Worm (Caenorhabditis elegans) whole organism, L1 larva: ENCODE data around the gene gpla-1.

Source experiments
- C16A3.4 ChIP-seq: fragments of 150-350 bp; optimal IDR thresholded peaks from 2 replicates; lab custom pipeline; 2014; ENCODE audit warnings: missing biosample characterization, missing genetic modification characterization
- ama-1 ChIP-seq: fragments of 150-350 bp; optimal IDR thresholded peaks from 2 replicates; lab custom pipeline; 2014
- dpl-1 ChIP-seq, 3 experiments: fragments of 150-350 bp in 2 of 3; sonication (generic microtip) in 1 of 3; optimal IDR thresholded peaks; 2 replicates each; lab custom pipeline; 2014 to 2017; ENCODE audit warnings: missing biosample characterization in 3 of 3, missing genetic modification characterization in 3 of 3, missing genetic modification reagents in 3 of 3
- efl-3 ChIP-seq: fragments of 200-800 bp; sonication (Bioruptor generic); optimal IDR thresholded peaks from 2 replicates; lab custom pipeline; 2018; ENCODE audit warnings: mild to moderate bottlenecking, missing genetic modification characterization, missing compliant biosample characterization
- elt-3 ChIP-seq, 6 experiments: fragments of 150-350 bp in 1 of 6; sonication (generic microtip); optimal IDR thresholded peaks; 2 replicates each; lab custom pipeline; 2017 to 2018; ENCODE audit warnings: missing biosample characterization in 6 of 6, missing genetic modification characterization in 6 of 6, inconsistent platforms in 1 of 6
- fkh-10 ChIP-seq: sonication (generic microtip); optimal IDR thresholded peaks from 2 replicates; lab custom pipeline; 2017; ENCODE audit warnings: missing biosample characterization, missing genetic modification reagents, missing genetic modification characterization
- hlh-17 ChIP-seq: fragments of 200-800 bp; sonication (Bioruptor generic); optimal IDR thresholded peaks from 2 replicates; lab custom pipeline; 2018; ENCODE audit warnings: missing genetic modification characterization, mild to moderate bottlenecking, missing compliant biosample characterization, moderate library complexity, borderline replicate concordance
- lin-13 ChIP-seq: fragments of 150-350 bp; optimal IDR thresholded peaks from 2 replicates; lab custom pipeline; 2014; ENCODE audit warnings: missing biosample characterization, missing genetic modification reagents, missing genetic modification characterization
- lin-15B ChIP-seq: fragments of 150-350 bp; sonication (generic microtip); optimal IDR thresholded peaks from 3 replicates; lab custom pipeline; 2014; ENCODE audit warnings: missing biosample characterization, missing genetic modification characterization
- unc-130 ChIP-seq: fragments of 150-350 bp; optimal IDR thresholded peaks from 2 replicates; lab custom pipeline; 2017; ENCODE audit warnings: missing biosample characterization, missing genetic modification characterization, inconsistent platforms

- no peak for TF ChIP-seq fkh-10 (GFP tag; lab: Kevin White, UChicago)
- no peak for TF ChIP-seq efl-3 (GFP tag; lab: Kevin White, UChicago)
- no peak for TF ChIP-seq lin-13 (GFP tag; lab: Kevin White, UChicago)
- TF ChIP-seq lin-15B (tag; lab: Kevin White, UChicago) = no peak
- no peak for TF ChIP-seq elt-3 (tag; optimal IDR thresholded peaks at IDR 0.05; lab: Kevin White, UChicago)
- peak; percentile 20 for TF ChIP-seq C16A3.4 (tag; lab: Kevin White, UChicago)
- TF ChIP-seq dpl-1 (GFP tag; optimal IDR thresholded peaks at IDR 0.05; lab: Kevin White, UChicago) = peak; percentile 69 to 82 (median 77)
- TF ChIP-seq unc-130 (tag; lab: Kevin White, UChicago) = no peak
- no peak for TF ChIP-seq hlh-17 (GFP tag; lab: Kevin White, UChicago)
- no peak for TF ChIP-seq ama-1 (lab: Kevin White, UChicago)
Measured at ce11 chrV:11896322-11896898, 41.2 kb downstream of the gpla-1 start.
